Fruit fly (Drosophila melanogaster): Measurements from ENCODE around the gene trol.

Gene trol

DNA sequence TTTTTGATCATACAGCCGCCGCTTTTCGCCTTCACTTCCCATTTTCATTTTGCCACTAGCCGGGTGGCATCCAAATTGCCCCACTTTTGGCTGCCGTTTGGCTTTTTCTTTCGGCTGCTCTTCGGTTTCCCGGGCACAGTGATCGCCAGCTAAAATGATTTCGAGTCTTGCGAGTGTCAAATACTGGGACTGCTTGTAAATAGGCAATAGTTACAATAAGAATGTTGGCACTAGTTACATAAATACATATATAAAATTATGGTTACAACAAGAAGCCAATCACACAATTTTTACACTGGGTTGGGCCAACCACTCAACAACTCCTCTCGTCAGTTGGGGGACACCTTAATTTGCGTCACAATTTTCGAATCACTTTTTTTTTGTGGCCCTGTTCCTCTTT lies 85.4 kb downstream of the trol start (continued):
- TF ChIP-seq vvl (GFP tag; IDR thresholded peaks at IDR 0.05) (no peak), pum (GFP tag; optimal IDR thresholded peaks at IDR 0.05) (no peak), CG8765 (GFP tag; IDR thresholded peaks at IDR 0.05) (no peak), prd (optimal IDR thresholded peaks at IDR 0.05) (no peak), prd (GFP tag; IDR thresholded peaks at IDR 0.05) (no peak), HmgD (GFP tag; optimal IDR thresholded peaks at IDR 0.05) (no peak), CG13424 (tag; optimal IDR thresholded peaks at IDR 0.05) (no peak), scrt (GFP tag; optimal IDR thresholded peaks at IDR 0.05) (no peak), jumu (GFP tag; optimal IDR thresholded peaks at IDR 0.05) (no peak), hkb (optimal IDR thresholded peaks at IDR 0.05) (no peak), hkb (GFP tag; IDR thresholded peaks at IDR 0.05) (no peak), CG12744 (GFP tag; optimal IDR thresholded peaks at IDR 0.05) (no peak), sqz (GFP tag; optimal IDR thresholded peaks at IDR 0.05) (no peak), grau (tag; optimal IDR thresholded peaks at IDR 0.05) (peak; percentile 57), mirr (GFP tag; optimal IDR thresholded peaks at IDR 0.05) (no peak), CG9817 (tag; optimal IDR thresholded peaks at IDR 0.05) (no peak), Lim3 (GFP tag; IDR thresholded peaks at IDR 0.05) (no peak), Adf1 (GFP tag; IDR thresholded peaks at IDR 0.05) (no peak), CG4730 (GFP tag; IDR thresholded peaks at IDR 0.05) (no peak)

DNA sequence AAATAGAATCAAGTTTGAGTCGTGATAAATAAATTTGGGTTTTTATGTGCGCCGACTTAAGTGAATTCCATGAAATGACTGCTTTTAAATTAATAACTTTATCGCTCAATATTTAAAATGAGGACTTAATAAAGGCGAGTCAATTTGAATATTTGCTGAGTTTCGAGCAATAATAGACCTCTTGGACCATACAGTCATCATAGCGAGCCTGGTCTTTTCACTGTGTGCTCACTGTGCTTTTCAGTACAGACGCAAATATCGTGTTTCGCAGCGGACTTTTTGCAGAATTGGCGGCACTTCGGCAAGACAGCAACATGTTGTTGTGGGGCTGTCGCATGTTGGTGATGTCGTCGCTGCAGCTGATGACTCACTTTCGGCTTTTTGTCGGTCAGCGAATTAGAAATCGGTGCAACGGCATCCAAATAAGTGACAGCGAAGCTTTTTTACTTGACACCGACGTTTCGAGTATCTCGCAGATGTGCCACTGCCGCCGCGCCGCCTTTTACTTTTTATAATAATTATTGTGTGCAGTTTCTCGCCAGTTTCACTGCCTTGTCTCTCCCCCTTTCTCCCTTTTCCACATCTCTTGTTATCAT lies 87.3 kb downstream of the trol start:
- TF ChIP-seq Ptx1 (GFP tag; IDR thresholded peaks at IDR 0.05), result no peak
- TF ChIP-seq Med (GFP tag), result peak; percentile 64
- TF ChIP-seq az2 (GFP tag; optimal IDR thresholded peaks at IDR 0.05), result no peak
- no peak for TF ChIP-seq Rfx (GFP tag; IDR thresholded peaks at IDR 0.05)

DNA sequence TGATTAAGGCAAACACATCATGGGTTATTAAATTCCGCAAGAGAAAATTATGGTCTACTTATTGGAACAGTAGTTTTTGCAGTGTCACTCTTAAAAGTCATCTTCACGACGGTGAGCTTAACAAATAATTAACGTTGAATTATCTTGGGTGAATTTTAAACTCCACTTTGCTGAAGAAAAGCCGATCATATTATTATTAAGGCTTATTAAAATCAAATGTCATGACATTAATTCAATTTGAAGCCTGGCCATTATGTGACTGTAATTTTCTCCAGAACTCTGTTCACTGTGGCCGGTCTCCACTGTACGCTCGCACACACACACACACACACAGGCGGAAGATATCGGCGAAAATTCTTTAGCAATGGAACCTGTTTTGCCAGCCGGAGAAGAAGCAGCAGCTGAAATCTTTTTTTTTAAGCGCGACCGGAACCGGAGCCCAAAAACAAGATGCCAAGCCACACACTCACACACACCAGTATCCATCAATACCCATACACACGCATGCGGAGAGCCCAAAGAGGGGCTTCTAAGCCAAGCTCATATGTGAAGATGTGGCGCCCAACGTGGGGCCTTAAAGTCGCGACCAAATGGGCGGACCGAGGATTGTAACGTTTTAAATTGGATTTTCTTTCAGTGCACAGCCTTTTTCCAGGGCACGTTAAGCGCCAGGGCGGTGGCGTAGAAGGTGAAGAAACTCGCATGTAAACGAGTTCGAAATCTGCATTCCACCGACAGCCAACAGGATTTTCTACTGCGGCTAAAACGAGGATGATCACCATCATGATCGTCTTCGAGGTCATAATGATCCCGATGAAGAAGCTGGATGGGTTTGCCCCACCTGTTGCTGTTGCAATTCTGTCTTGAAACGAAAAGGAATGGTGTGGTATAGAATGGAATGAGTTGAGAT lies 89.6 kb downstream of the trol start:
- peak; percentile 42 for TF ChIP-seq CG9932 (GFP tag; IDR thresholded peaks at IDR 0.05)
- peak; percentile 19 for TF ChIP-seq pfk (GFP tag; optimal IDR thresholded peaks at IDR 0.05)
- TF ChIP-seq chif (GFP tag; optimal IDR thresholded peaks at IDR 0.05), result no peak
- no peak for TF ChIP-seq lbe (GFP tag; optimal IDR thresholded peaks at IDR 0.05)
- TF ChIP-seq Poxn (GFP tag; IDR thresholded peaks at IDR 0.05), result no peak
- 0 out of 3 replicates have a peak, but pooled peaks have one; percentile 16 for TF ChIP-seq z (GFP tag; IDR thresholded peaks at IDR 0.05)
- TF ChIP-seq CG14014 (GFP tag; IDR thresholded peaks at IDR 0.05), result no peak
- no peak for TF ChIP-seq CG11398 (GFP tag; optimal IDR thresholded peaks at IDR 0.05)
- no peak for TF ChIP-seq tap (tag; optimal IDR thresholded peaks at IDR 0.05)
- peak; percentile 60 for TF ChIP-seq sens (GFP tag)
- peak; percentile 68 for TF ChIP-seq Med (GFP tag)
- TF ChIP-seq CG2712 (tag; optimal IDR thresholded peaks at IDR 0.05), result peak; percentile 9
- TF ChIP-seq slbo (GFP tag; IDR thresholded peaks at IDR 0.05), result peak; percentile 32; the same call in 1 of the 2 replicates
- peak; percentile 37; the same call in 2 of the 3 replicates for TF ChIP-seq dysf (GFP tag; IDR thresholded peaks at IDR 0.05)
- TF ChIP-seq al (GFP tag; IDR thresholded peaks at IDR 0.05), result 0 out of 2 replicates have a peak, but pooled peaks have one; percentile 18
- TF ChIP-seq CG15269 (tag; optimal IDR thresholded peaks at IDR 0.05), result peak; percentile 2
- TF ChIP-seq Atf-2 (GFP tag; optimal IDR thresholded peaks at IDR 0.05), result no peak
- peak; percentile 25; the same call in 1 of the 2 replicates for TF ChIP-seq Rfx (GFP tag; IDR thresholded peaks at IDR 0.05)
- no peak for TF ChIP-seq klu (GFP tag; IDR thresholded peaks at IDR 0.05)
- peak; percentile 38 for TF ChIP-seq CG2120 (GFP tag; optimal IDR thresholded peaks at IDR 0.05)
- TF ChIP-seq CG4617 (GFP tag; optimal IDR thresholded peaks at IDR 0.05; ENCODE audit: borderline replicate concordance), result no peak
- no peak for TF ChIP-seq CG12391 (tag; optimal IDR thresholded peaks at IDR 0.05)
- TF ChIP-seq nom (GFP tag; optimal IDR thresholded peaks at IDR 0.05), result peak; percentile 11
- no peak for TF ChIP-seq dpn (GFP tag; optimal IDR thresholded peaks at IDR 0.05)
- no peak for TF ChIP-seq YL-1 (GFP tag; optimal IDR thresholded peaks at IDR 0.05)
- TF ChIP-seq row (GFP tag; IDR thresholded peaks at IDR 0.05), result peak; percentile 54
- TF ChIP-seq twi (tag; optimal IDR thresholded peaks at IDR 0.05), result no peak
